Worm (Caenorhabditis elegans): Measurements from ENCODE around the gene F53E4.2.

DNA sequence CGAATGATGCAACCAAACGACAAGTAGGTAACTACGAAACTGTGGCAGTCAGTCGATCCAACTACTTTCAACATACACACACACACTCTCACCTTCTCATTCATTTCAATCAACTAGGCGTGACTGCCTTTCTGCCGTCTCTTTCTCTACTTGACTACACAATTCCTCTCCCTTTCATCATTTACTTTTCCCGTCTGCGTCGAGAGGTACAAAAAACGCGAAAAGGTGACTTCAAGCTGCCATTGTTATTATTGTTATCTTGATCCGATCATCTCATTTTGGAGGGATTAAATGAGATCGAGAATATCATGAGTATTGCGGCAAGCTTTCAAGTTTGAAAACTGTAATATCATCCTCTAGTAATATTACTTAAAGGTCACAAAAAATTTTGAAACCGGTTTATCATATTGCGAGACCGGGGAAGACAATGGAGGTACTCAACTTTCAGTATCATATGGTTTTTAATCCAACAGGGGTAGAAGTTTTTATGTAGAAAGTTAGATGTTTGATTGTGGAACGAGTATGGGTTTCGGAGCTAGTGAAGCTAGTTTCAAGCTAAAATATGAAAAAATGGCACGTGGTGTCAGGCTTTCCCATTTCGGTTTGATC, 9.9 kb downstream of the F53E4.2 start:
- TF ChIP-seq pha-4 (tag; optimal IDR thresholded peaks at IDR 0.05) (no peak), snpc-1.3 (tag; optimal IDR thresholded peaks at IDR 0.05; ENCODE audit: insufficient read depth) (no peak), ztf-25 (GFP tag; IDR thresholded peaks at IDR 0.05) (no peak), aptf-2 (GFP tag; conservative IDR thresholded peaks at IDR 0.05) (no peak), unc-130 (GFP tag; optimal IDR thresholded peaks at IDR 0.05) (no peak), zfh-2 (GFP tag; conservative IDR thresholded peaks at IDR 0.05) (no peak), tlf-1 (GFP tag; optimal IDR thresholded peaks at IDR 0.05) (no peak), gei-17 (GFP tag; optimal IDR thresholded peaks at IDR 0.05) (no peak), mel-28 (tag; optimal IDR thresholded peaks at IDR 0.05; ENCODE audit: borderline replicate concordance) (no peak)
